Worm (Caenorhabditis elegans) whole organism, L3 larva: ENCODE measurements around the gene R05F9.11.

Experiments
- elt-1 ChIP-seq: fragments of 150-350 bp; optimal IDR thresholded peaks from 2 replicates; lab custom pipeline; 2014; ENCODE audit warnings: missing biosample characterization, missing genetic modification characterization
- lin-15B ChIP-seq: fragments of 150-350 bp; optimal IDR thresholded peaks from 2 replicates; lab custom pipeline; 2014; ENCODE audit warnings: missing biosample characterization, missing genetic modification characterization
- unc-62 ChIP-seq: fragments of 150-350 bp; sonication (generic microtip); optimal IDR thresholded peaks from 4 replicates; lab custom pipeline; 2014; ENCODE audit warnings: missing biosample characterization, missing genetic modification reagents, missing genetic modification characterization

- TF ChIP-seq unc-62 (no peak), elt-1 (tag; lab: Kevin White, UChicago) (no peak), lin-15B (no peak)
These were observed 9.2 kb downstream of the R05F9.11 start, which contains the start of gene btbd-10 for ce11 chrII:4904778-4905177.
